Fruit fly (Drosophila melanogaster) whole organism, embryonic: Measurements from ENCODE around the gene AP-1-2beta.

Experiments used
- Bteb2 ChIP-seq: fragments of 200-800 bp; sonication (Bioruptor generic); optimal IDR thresholded peaks from 2 replicates; lab custom pipeline; 2016; ENCODE audit warnings: missing biosample characterization, missing genetic modification characterization
- CG10209 ChIP-seq: fragments of 200-800 bp; sonication (Bioruptor generic); optimal IDR thresholded peaks from 3 replicates; lab custom pipeline; 2017; ENCODE audit warnings: missing biosample characterization, mild to moderate bottlenecking, missing genetic modification characterization, missing genetic modification reagents
- CG10979 ChIP-seq: fragments of 200-800 bp; sonication (Bioruptor generic); optimal IDR thresholded peaks from 2 replicates; lab custom pipeline; 2018; ENCODE audit warnings: missing biosample characterization, mild to moderate bottlenecking, missing genetic modification characterization, moderate library complexity
- CG1647 ChIP-seq: fragments of 200-800 bp; sonication (Bioruptor generic); optimal IDR thresholded peaks from 3 replicates; lab custom pipeline; 2016; ENCODE audit warnings: missing biosample characterization, missing genetic modification characterization
- CG17829 ChIP-seq: fragments of 200-800 bp; optimal IDR thresholded peaks from 2 replicates; lab custom pipeline; 2019; ENCODE audit warnings: missing biosample characterization, mild to moderate bottlenecking, missing genetic modification characterization, moderate library complexity
- CG2889 ChIP-seq: fragments of 200-800 bp; sonication (Bioruptor generic); IDR thresholded peaks from 3 replicates; pipeline ENCODE4 v1.3.6; 2022; ENCODE audit warnings: missing biosample characterization, missing genetic modification characterization
- CG30403 ChIP-seq: fragments of 200-800 bp; sonication (Bioruptor generic); optimal IDR thresholded peaks from 3 replicates; lab custom pipeline; 2016; ENCODE audit warnings: missing biosample characterization, missing genetic modification characterization
- CG3281 ChIP-seq: fragments of 200-800 bp; sonication (Bioruptor generic); optimal IDR thresholded peaks from 3 replicates; lab custom pipeline; 2017; ENCODE audit warnings: missing biosample characterization, mild to moderate bottlenecking, missing genetic modification characterization
- CG4854 ChIP-seq: fragments of 200-800 bp; sonication (Bioruptor generic); optimal IDR thresholded peaks from 2 replicates; lab custom pipeline; 2016; ENCODE audit warnings: missing biosample characterization, missing genetic modification characterization, inconsistent platforms
- CG5180 ChIP-seq: fragments of 200-800 bp; sonication (Bioruptor generic); optimal IDR thresholded peaks from 3 replicates; lab custom pipeline; 2017; ENCODE audit warnings: missing biosample characterization, missing genetic modification characterization, mild to moderate bottlenecking, moderate library complexity, missing genetic modification reagents
- CG5953 ChIP-seq: fragments of 200-800 bp; sonication (Bioruptor generic); IDR thresholded peaks from 2 replicates; pipeline ENCODE4 v1.3.6; 2022; ENCODE audit warnings: missing biosample characterization, missing genetic modification characterization
- CG6254 ChIP-seq: fragments of 200-800 bp; sonication (Bioruptor generic); optimal IDR thresholded peaks from 3 replicates; lab custom pipeline; 2017; ENCODE audit warnings: mild to moderate bottlenecking, missing biosample characterization, missing genetic modification reagents, missing genetic modification characterization
- CG6854 ChIP-seq: fragments of 200-800 bp; sonication (Bioruptor generic); optimal IDR thresholded peaks from 3 replicates; lab custom pipeline; 2017; ENCODE audit warnings: missing biosample characterization, mild to moderate bottlenecking, missing genetic modification characterization
- CG7987 ChIP-seq: fragments of 200-800 bp; sonication (Bioruptor generic); optimal IDR thresholded peaks from 2 replicates; lab custom pipeline; 2018; ENCODE audit warnings: missing biosample characterization, mild to moderate bottlenecking, missing genetic modification characterization, moderate library complexity
- CG8388 ChIP-seq: fragments of 200-800 bp; sonication (Bioruptor generic); optimal IDR thresholded peaks from 2 replicates; lab custom pipeline; 2019; ENCODE audit warnings: missing biosample characterization, mild to moderate bottlenecking, missing genetic modification characterization, moderate library complexity
- CG9727 ChIP-seq: fragments of 200-800 bp; sonication (Bioruptor generic); optimal IDR thresholded peaks from 3 replicates; lab custom pipeline; 2017; ENCODE audit warnings: missing biosample characterization, mild to moderate bottlenecking, missing genetic modification characterization
- Camta ChIP-seq: fragments of 200-800 bp; sonication (Bioruptor generic); optimal IDR thresholded peaks from 2 replicates; lab custom pipeline; 2016; ENCODE audit warnings: missing biosample characterization, missing genetic modification characterization
- ERR ChIP-seq: fragments of 200-800 bp; sonication (Bioruptor generic); optimal IDR thresholded peaks from 2 replicates; lab custom pipeline; 2016; ENCODE audit warnings: missing biosample characterization, missing genetic modification characterization
- GATAe ChIP-seq: fragments of 200-800 bp; sonication (Bioruptor generic); conservative IDR thresholded peaks from 2 replicates; pipeline ENCODE4 v1.3.6; 2022; ENCODE audit warnings: missing biosample characterization, missing genetic modification characterization
- HmgD ChIP-seq: fragments of 200-800 bp; sonication (Bioruptor generic); optimal IDR thresholded peaks from 3 replicates; lab custom pipeline; 2016; ENCODE audit warnings: missing biosample characterization, missing genetic modification characterization
- Hmr ChIP-seq: fragments of 200-800 bp; sonication (Bioruptor generic); optimal IDR thresholded peaks from 3 replicates; lab custom pipeline; 2017; ENCODE audit warnings: mild to moderate bottlenecking, missing biosample characterization, missing genetic modification reagents, missing genetic modification characterization
- Lim3 ChIP-seq: fragments of 200-800 bp; sonication (Bioruptor generic); IDR thresholded peaks from 2 replicates; pipeline ENCODE4 v1.3.6; 2022; ENCODE audit warnings: missing biosample characterization, missing genetic modification characterization
- Med ChIP-seq: fragments of 200-800 bp; sonication (Bioruptor generic); peaks from one replicate; lab custom pipeline; 2016; ENCODE audit warnings: missing biosample characterization, missing genetic modification characterization, mild to moderate bottlenecking, inconsistent platforms, moderate library complexity
- Mrtf ChIP-seq: fragments of 200-800 bp; sonication (Bioruptor generic); IDR thresholded peaks from 3 replicates; pipeline ENCODE4 v1.3.6; 2022; ENCODE audit warnings: missing biosample characterization, missing genetic modification characterization
- NK7.1 ChIP-seq: fragments of 200-800 bp; sonication (Bioruptor generic); optimal IDR thresholded peaks from 3 replicates; lab custom pipeline; 2016; ENCODE audit warnings: missing biosample characterization, missing genetic modification characterization
- Nf-YC ChIP-seq: fragments of 200-800 bp; optimal IDR thresholded peaks from 3 replicates; lab custom pipeline; 2019; ENCODE audit warnings: missing biosample characterization, mild to moderate bottlenecking, missing genetic modification characterization, moderate library complexity
- Oli ChIP-seq: fragments of 200-800 bp; sonication (Bioruptor generic); optimal IDR thresholded peaks from 2 replicates; lab custom pipeline; 2018; ENCODE audit warnings: missing biosample characterization, mild to moderate bottlenecking, missing genetic modification characterization, moderate library complexity
- Side ChIP-seq: fragments of 200-800 bp; sonication (Bioruptor generic); optimal IDR thresholded peaks from 2 replicates; lab custom pipeline; 2016; ENCODE audit warnings: missing biosample characterization, missing genetic modification characterization
- Sox100B ChIP-seq: fragments of 200-800 bp; sonication (Bioruptor generic); optimal IDR thresholded peaks from 3 replicates; lab custom pipeline; 2018; ENCODE audit warnings: missing biosample characterization, mild to moderate bottlenecking, missing genetic modification characterization
- Spps ChIP-seq: fragments of 200-800 bp; sonication (Bioruptor generic); optimal IDR thresholded peaks from 2 replicates; lab custom pipeline; 2018; ENCODE audit warnings: missing biosample characterization, mild to moderate bottlenecking, missing genetic modification characterization
- Trl ChIP-seq, 3 experiments: fragments of >200 bp in 2 of 3; fragments of 200-800 bp in 1 of 3; sonication (Bioruptor generic) in 1 of 3; optimal IDR thresholded peaks; 2 replicates in 1 of 3; 3 replicates in 2 of 3; lab custom pipeline; 2016 to 2017; ENCODE audit warnings: missing biosample characterization in 1 of 3, missing genetic modification characterization in 1 of 3
- Xrp1 ChIP-seq: fragments of 200-800 bp; sonication (Bioruptor generic); IDR thresholded peaks from 2 replicates; pipeline ENCODE4 v1.3.6; 2022; ENCODE audit warnings: missing biosample characterization, missing genetic modification characterization
- chif ChIP-seq, 2 experiments: fragments of 200-800 bp; sonication (Bioruptor generic); optimal IDR thresholded peaks; 3 replicates each; lab custom pipeline; 2016; ENCODE audit warnings: missing biosample characterization in 2 of 2, missing genetic modification characterization in 2 of 2
- dpn ChIP-seq, 2 experiments: fragments of 200-800 bp; sonication (Bioruptor generic); optimal IDR thresholded peaks; 3 replicates each; lab custom pipeline; 2016; ENCODE audit warnings: missing biosample characterization in 2 of 2, missing genetic modification characterization in 2 of 2
- ems ChIP-seq: fragments of 200-800 bp; sonication (Bioruptor generic); optimal IDR thresholded peaks from 3 replicates; lab custom pipeline; 2016; ENCODE audit warnings: missing biosample characterization, missing genetic modification characterization
- gcm ChIP-seq: fragments of 200-800 bp; sonication (Bioruptor generic); optimal IDR thresholded peaks from 2 replicates; lab custom pipeline; 2019; ENCODE audit warnings: missing biosample characterization, mild to moderate bottlenecking, missing genetic modification characterization, moderate library complexity
- ham ChIP-seq: fragments of 200-800 bp; sonication (Bioruptor generic); IDR thresholded peaks from 2 replicates; pipeline ENCODE4 v1.3.6; 2022; ENCODE audit warnings: missing biosample characterization, missing genetic modification characterization
- inv ChIP-seq: fragments of 200-800 bp; sonication (Bioruptor generic); IDR thresholded peaks from 2 replicates; pipeline ENCODE4 v1.3.6; 2022; ENCODE audit warnings: missing biosample characterization, missing genetic modification characterization; ENCODE audit not compliant: partially characterized antibody
- jing ChIP-seq: fragments of 200-800 bp; sonication (Bioruptor generic); optimal IDR thresholded peaks from 2 replicates; lab custom pipeline; 2018; ENCODE audit warnings: missing biosample characterization, mild to moderate bottlenecking, missing genetic modification characterization
- maf-S ChIP-seq: fragments of 200-800 bp; sonication (Bioruptor generic); optimal IDR thresholded peaks from 2 replicates; lab custom pipeline; 2016; ENCODE audit warnings: missing biosample characterization, missing genetic modification characterization
- scrt ChIP-seq: fragments of 200-800 bp; sonication (Bioruptor generic); optimal IDR thresholded peaks from 2 replicates; lab custom pipeline; 2018; ENCODE audit warnings: missing biosample characterization, mild to moderate bottlenecking, missing genetic modification characterization, moderate library complexity
- sens ChIP-seq: fragments of 200-800 bp; sonication (Bioruptor generic); peaks from one replicate; lab custom pipeline; 2016; ENCODE audit warnings: missing biosample characterization, missing genetic modification characterization
- sisA ChIP-seq: fragments of 200-800 bp; sonication (Bioruptor generic); IDR thresholded peaks from 2 replicates; pipeline ENCODE4 v1.3.6; 2022; ENCODE audit warnings: missing biosample characterization, missing genetic modification characterization
- sug ChIP-seq: fragments of 200-800 bp; optimal IDR thresholded peaks from 2 replicates; lab custom pipeline; 2019; ENCODE audit warnings: missing biosample characterization, mild to moderate bottlenecking, missing genetic modification characterization, moderate library complexity
- trem ChIP-seq: fragments of 200-800 bp; optimal IDR thresholded peaks from 3 replicates; lab custom pipeline; 2019; ENCODE audit warnings: missing biosample characterization, mild to moderate bottlenecking, missing genetic modification characterization, moderate library complexity
- ttk ChIP-seq: fragments of 200-800 bp; sonication (Bioruptor generic); IDR thresholded peaks from 2 replicates; pipeline ENCODE4 v2.1.2; 2022; ENCODE audit warnings: missing biosample characterization, missing genetic modification characterization
- twi ChIP-seq: fragments of 200-800 bp; optimal IDR thresholded peaks from 2 replicates; lab custom pipeline; 2019; ENCODE audit warnings: missing biosample characterization, mild to moderate bottlenecking, missing genetic modification characterization, moderate library complexity
- unpg ChIP-seq: fragments of 200-800 bp; sonication (Bioruptor generic); optimal IDR thresholded peaks from 3 replicates; lab custom pipeline; 2018; ENCODE audit warnings: missing biosample characterization, mild to moderate bottlenecking, missing genetic modification characterization, moderate library complexity
- vfl ChIP-seq: fragments of 200-800 bp; sonication (Bioruptor generic); optimal IDR thresholded peaks from 2 replicates; lab custom pipeline; 2016; ENCODE audit warnings: missing biosample characterization, missing genetic modification characterization
- zfh1 ChIP-seq: fragments of 200-800 bp; sonication (Bioruptor generic); IDR thresholded peaks from 3 replicates; pipeline ENCODE4 v1.3.6; 2022; ENCODE audit warnings: missing biosample characterization, missing genetic modification characterization

Gene AP-1-2beta

DNA sequence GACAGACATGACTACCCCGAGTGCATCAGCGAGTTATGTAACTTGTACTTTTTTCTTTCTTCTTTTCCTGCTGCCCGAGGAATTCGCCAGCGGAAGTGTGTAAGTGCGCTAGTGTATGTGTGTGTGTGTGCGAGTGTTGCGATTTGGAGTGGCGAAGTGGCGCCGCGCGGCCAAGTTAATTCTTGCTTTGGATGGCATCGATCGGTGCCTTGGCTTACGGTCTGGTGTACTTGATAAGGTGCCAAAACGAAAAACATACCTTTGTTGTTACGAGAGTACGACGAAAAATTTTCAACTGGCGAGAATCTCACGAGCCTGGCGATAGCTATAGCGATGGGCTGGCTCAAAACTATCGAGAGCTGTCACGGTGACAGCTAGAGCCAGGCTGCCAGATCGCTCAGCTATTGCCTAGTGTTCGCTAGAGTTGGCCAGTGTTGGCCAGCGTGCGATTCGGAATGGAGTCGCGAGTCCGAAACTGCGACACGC, 13.2 kb downstream of the AP-1-2beta start, which contains the start of the genes CG18809, COX6B, CG33932 and Rpp20 (continued):
- TF ChIP-seq maf-S (GFP tag; lab: Kevin White, UChicago) (peak; percentile 71), scrt (GFP tag; lab: Kevin White, UChicago) (no peak), Oli (peak; percentile 14), Nf-YC (peak; percentile 44), zfh1 (GFP tag; lab: Robert Waterston, UW) (peak; percentile 66; the same call in 2 of the 3 replicates), CG5953 (GFP tag; lab: Robert Waterston, UW) (0 out of 2 replicates have a peak, but pooled peaks have one; percentile 11), CG7987 (GFP tag; lab: Kevin White, UChicago) (peak; percentile 11), Bteb2 (GFP tag; lab: Kevin White, UChicago) (peak; percentile 58), sug (tag; lab: Kevin White, UChicago) (peak; percentile 59), sisA (peak; percentile 62; the same call in 1 of the 2 replicates), CG8388 (GFP tag; lab: Kevin White, UChicago) (no peak), Trl (optimal IDR thresholded peaks at IDR 0.05; lab: Kevin White, UChicago) (no peak), Trl (GFP tag; optimal IDR thresholded peaks at IDR 0.05; lab: Kevin White, UChicago) (peak; percentile 83), CG17829 (tag; lab: Kevin White, UChicago) (peak; percentile 72), dpn (GFP tag; optimal IDR thresholded peaks at IDR 0.05; lab: Kevin White, UChicago) (peak; percentile 67 to 78), Side (GFP tag; lab: Kevin White, UChicago) (peak; percentile 70), CG6254 (GFP tag; lab: Kevin White, UChicago) (no peak), CG4854 (GFP tag; lab: Kevin White, UChicago) (no peak), ems (peak; percentile 63), gcm (GFP tag; lab: Kevin White, UChicago) (no peak), unpg (GFP tag; lab: Kevin White, UChicago) (peak; percentile 31), Hmr (peak; percentile 85), CG6854 (GFP tag; lab: Kevin White, UChicago) (no peak), inv (GFP tag; lab: Robert Waterston, UW) (peak; percentile 94), vfl (GFP tag; lab: Kevin White, UChicago) (peak; percentile 85), sens (GFP tag; lab: Kevin White, UChicago) (peak; percentile 91), Mrtf (GFP tag; lab: Robert Waterston, UW) (0 out of 3 replicates have a peak, but pooled peaks have one; percentile 45), ttk (peak; percentile 11; the same call in 1 of the 2 replicates), GATAe (GFP tag; lab: Robert Waterston, UW) (no peak), ERR (peak; percentile 78), Camta (GFP tag; lab: Kevin White, UChicago) (peak; percentile 44), CG2889 (GFP tag; lab: Robert Waterston, UW) (no peak), Sox100B (GFP tag; lab: Kevin White, UChicago) (no peak), CG10209 (peak; percentile 52), Lim3 (GFP tag; lab: Robert Waterston, UW) (no peak), ham (GFP tag; lab: Robert Waterston, UW) (no peak), CG3281 (GFP tag; lab: Kevin White, UChicago) (peak; percentile 60), CG30403 (peak; percentile 61), CG1647 (peak; percentile 63), trem (peak; percentile 73), CG5180 (GFP tag; lab: Kevin White, UChicago) (no peak), Med (GFP tag; lab: Kevin White, UChicago) (peak; percentile 96), CG9727 (GFP tag; lab: Kevin White, UChicago) (peak; percentile 53), Xrp1 (GFP tag; lab: Robert Waterston, UW) (peak; percentile 59), NK7.1 (GFP tag; lab: Kevin White, UChicago) (peak; percentile 19), Spps (tag; lab: Kevin White, UChicago) (no peak), chif (GFP tag; optimal IDR thresholded peaks at IDR 0.05; lab: Kevin White, UChicago) (peak; percentile 60 to 64), jing (GFP tag; lab: Kevin White, UChicago) (no peak), twi (tag; lab: Kevin White, UChicago) (peak; percentile 18), HmgD (GFP tag; lab: Kevin White, UChicago) (peak; percentile 93), CG10979 (tag; lab: Kevin White, UChicago) (peak; percentile 28)
